Worm (Caenorhabditis elegans) whole organism, young adult: ENCODE measurements around the gene nspc-18.

Experiments
- akir-1 ChIP-seq: fragments of 200-800 bp; sonication (Bioruptor generic); optimal IDR thresholded peaks from 2 replicates; lab custom pipeline; 2018; ENCODE audit warnings: mild to moderate bottlenecking, missing genetic modification characterization, moderate library complexity, missing compliant biosample characterization
- bed-1 ChIP-seq: fragments of 200-800 bp; sonication (Bioruptor generic); IDR thresholded peaks from 2 replicates; pipeline ENCODE4 v1.3.6; 2022; ENCODE audit warnings: missing genetic modification reagents, missing genetic modification characterization, missing compliant biosample characterization
- madf-3 ChIP-seq: fragments of 200-800 bp; sonication (Bioruptor generic); IDR thresholded peaks from 2 replicates; pipeline ENCODE4 v1.3.6; 2022; ENCODE audit warnings: missing genetic modification reagents, missing genetic modification characterization, missing compliant biosample characterization

- no peak for TF ChIP-seq madf-3 (GFP tag; lab: Robert Waterston, UW)
- no peak for TF ChIP-seq akir-1
- TF ChIP-seq bed-1 (GFP tag; lab: Robert Waterston, UW): no peak
Measured at ce11 chrX:14487832-14488231, 39.6 kb downstream of the nspc-18 start.
